Worm (Caenorhabditis elegans) whole organism, L1 larva: ENCODE results near the gene gos-28.

Experiments
- aha-1 ChIP-seq: fragments of 150-350 bp; optimal IDR thresholded peaks from 2 replicates; lab custom pipeline; 2014; ENCODE audit warnings: missing biosample characterization, missing genetic modification characterization
- jun-1 ChIP-seq: fragments of 150-350 bp; optimal IDR thresholded peaks from 2 replicates; lab custom pipeline; 2014; ENCODE audit warnings: missing biosample characterization, missing genetic modification reagents, missing genetic modification characterization
- lin-39 ChIP-seq: fragments of 150-350 bp; optimal IDR thresholded peaks from 2 replicates; lab custom pipeline; 2014; ENCODE audit warnings: missing biosample characterization, missing genetic modification reagents, missing genetic modification characterization
- nhr-11 ChIP-seq: fragments of 150-350 bp; optimal IDR thresholded peaks from 2 replicates; lab custom pipeline; 2014; ENCODE audit warnings: missing biosample characterization, missing genetic modification characterization
- nhr-12 ChIP-seq: sonication (generic microtip); optimal IDR thresholded peaks from 2 replicates; lab custom pipeline; 2017; ENCODE audit warnings: missing biosample characterization, missing genetic modification characterization
- nhr-28 ChIP-seq: fragments of 150-350 bp; optimal IDR thresholded peaks from 2 replicates; lab custom pipeline; 2014; ENCODE audit warnings: missing biosample characterization, missing genetic modification characterization
- nhr-85 ChIP-seq: sonication (generic microtip); peaks from one replicate; lab custom pipeline; 2016; ENCODE audit warnings: missing genetic modification characterization, inconsistent platforms, missing compliant biosample characterization
- unc-62 ChIP-seq: fragments of 150-350 bp; optimal IDR thresholded peaks from 2 replicates; lab custom pipeline; 2014; ENCODE audit warnings: missing biosample characterization, missing genetic modification reagents, missing genetic modification characterization
- ztf-4 ChIP-seq: fragments of 150-350 bp; optimal IDR thresholded peaks from 2 replicates; lab custom pipeline; 2014; ENCODE audit warnings: missing biosample characterization, missing genetic modification characterization

DNA sequence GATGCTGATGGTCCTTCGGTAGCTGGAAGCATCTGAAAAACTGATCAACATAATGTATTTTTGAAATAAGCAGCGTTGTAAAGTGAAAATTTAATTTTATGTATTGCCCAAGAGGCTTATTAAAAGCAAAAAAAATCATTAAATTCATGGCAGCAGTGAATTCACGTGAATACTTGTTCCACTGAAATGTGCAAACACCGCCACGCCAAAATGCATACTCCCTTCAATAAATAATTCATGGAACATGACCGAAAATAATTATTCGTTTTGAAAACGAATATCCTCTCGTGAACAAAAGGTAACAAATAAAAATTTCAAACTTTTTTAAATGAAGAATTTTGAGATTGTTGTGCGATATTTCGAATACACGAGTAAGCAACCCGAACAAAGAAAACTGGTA is 8.4 kb upstream of the gos-28 start, which contains the start of gene F08F8.10:
- TF ChIP-seq unc-62 (GFP tag; lab: Kevin White, UChicago) (no peak), nhr-11 (tag; lab: Kevin White, UChicago) (no peak), nhr-28 (no peak), lin-39 (tag; lab: Kevin White, UChicago) (no peak), ztf-4 (tag; lab: Kevin White, UChicago) (no peak), jun-1 (tag; lab: Kevin White, UChicago) (no peak), nhr-12 (tag; lab: Kevin White, UChicago) (no peak), nhr-85 (peak; percentile 56), aha-1 (no peak)
